Fruit fly (Drosophila melanogaster) whole organism, embryonic: Measurements from ENCODE around the gene Reg-2.

Source experiments
- B-H2 ChIP-seq: fragments of 200-800 bp; sonication (Bioruptor generic); optimal IDR thresholded peaks from 2 replicates; lab custom pipeline; 2018; ENCODE audit warnings: missing biosample characterization, mild to moderate bottlenecking, missing genetic modification characterization
- CG1024 ChIP-seq: fragments of 200-800 bp; sonication (Bioruptor generic); IDR thresholded peaks from 2 replicates; pipeline ENCODE4 v1.3.6; 2022; ENCODE audit warnings: missing biosample characterization, missing genetic modification characterization
- CG10654 ChIP-seq: fragments of 200-800 bp; sonication (Bioruptor generic); optimal IDR thresholded peaks from 2 replicates; lab custom pipeline; 2016; ENCODE audit warnings: missing biosample characterization, missing genetic modification characterization
- CG11723 ChIP-seq: fragments of 200-800 bp; sonication (Bioruptor generic); optimal IDR thresholded peaks from 2 replicates; lab custom pipeline; 2017; ENCODE audit warnings: missing biosample characterization, mild to moderate bottlenecking, missing genetic modification characterization
- CG13775 ChIP-seq: fragments of 200-800 bp; sonication (Bioruptor generic); optimal IDR thresholded peaks from 3 replicates; lab custom pipeline; 2017; ENCODE audit warnings: missing biosample characterization, mild to moderate bottlenecking, missing genetic modification characterization
- CG13894 ChIP-seq: fragments of 200-800 bp; sonication (Bioruptor generic); optimal IDR thresholded peaks from 3 replicates; lab custom pipeline; 2018; ENCODE audit warnings: missing biosample characterization, mild to moderate bottlenecking, missing genetic modification characterization, moderate library complexity
- CG1603 ChIP-seq: fragments of 200-800 bp; sonication (Bioruptor generic); optimal IDR thresholded peaks from 2 replicates; lab custom pipeline; 2019; ENCODE audit warnings: missing biosample characterization, mild to moderate bottlenecking, missing genetic modification characterization, moderate library complexity
- CG16815 ChIP-seq: fragments of 200-800 bp; sonication (Bioruptor generic); optimal IDR thresholded peaks from 3 replicates; lab custom pipeline; 2017; ENCODE audit warnings: missing biosample characterization, mild to moderate bottlenecking, missing genetic modification characterization
- CG2202 ChIP-seq: fragments of 200-800 bp; sonication (Bioruptor generic); optimal IDR thresholded peaks from 2 replicates; lab custom pipeline; 2018; ENCODE audit warnings: missing biosample characterization, mild to moderate bottlenecking, missing genetic modification characterization
- CG2712 ChIP-seq: fragments of 200-800 bp; optimal IDR thresholded peaks from 3 replicates; lab custom pipeline; 2019; ENCODE audit warnings: missing biosample characterization, mild to moderate bottlenecking, missing genetic modification characterization, moderate library complexity
- CG3847 ChIP-seq: fragments of 200-800 bp; sonication (Bioruptor generic); IDR thresholded peaks from 2 replicates; pipeline ENCODE4 v1.3.6; 2022; ENCODE audit warnings: missing biosample characterization, missing genetic modification characterization
- CG4404 ChIP-seq: fragments of 200-800 bp; sonication (Bioruptor generic); IDR thresholded peaks from 2 replicates; pipeline ENCODE4 v1.3.6; 2022; ENCODE audit warnings: missing biosample characterization, missing genetic modification characterization
- CG4820 ChIP-seq: fragments of 200-800 bp; sonication (Bioruptor generic); optimal IDR thresholded peaks from 3 replicates; lab custom pipeline; 2016; ENCODE audit warnings: missing biosample characterization, missing genetic modification characterization
- CG6683 ChIP-seq: fragments of 200-800 bp; sonication (Bioruptor generic); optimal IDR thresholded peaks from 2 replicates; lab custom pipeline; 2017; ENCODE audit warnings: missing biosample characterization, mild to moderate bottlenecking, missing genetic modification characterization, missing genetic modification reagents
- CG7928 ChIP-seq: fragments of 200-800 bp; sonication (Bioruptor generic); optimal IDR thresholded peaks from 2 replicates; lab custom pipeline; 2017; ENCODE audit warnings: missing biosample characterization, mild to moderate bottlenecking, missing genetic modification characterization
- CG8478 ChIP-seq: fragments of >200 bp; optimal IDR thresholded peaks from 2 replicates; lab custom pipeline; 2018
- CG9215 ChIP-seq: fragments of 200-800 bp; sonication (Bioruptor generic); IDR thresholded peaks from 2 replicates; pipeline ENCODE4 v1.3.6; 2022; ENCODE audit warnings: missing biosample characterization, missing genetic modification characterization
- Camta ChIP-seq: fragments of 200-800 bp; sonication (Bioruptor generic); optimal IDR thresholded peaks from 2 replicates; lab custom pipeline; 2016; ENCODE audit warnings: missing biosample characterization, missing genetic modification characterization
- Chrac-16 ChIP-seq: fragments of 200-800 bp; sonication (Bioruptor generic); optimal IDR thresholded peaks from 3 replicates; lab custom pipeline; 2016; ENCODE audit warnings: missing biosample characterization, missing genetic modification characterization
- CrebB ChIP-seq: fragments of 200-800 bp; sonication (Bioruptor generic); optimal IDR thresholded peaks from 3 replicates; lab custom pipeline; 2018; ENCODE audit warnings: missing biosample characterization, mild to moderate bottlenecking, missing genetic modification characterization
- Deaf1 ChIP-seq: fragments of 200-800 bp; optimal IDR thresholded peaks from 3 replicates; lab custom pipeline; 2019; ENCODE audit warnings: missing biosample characterization, mild to moderate bottlenecking, missing genetic modification characterization, moderate library complexity
- E2f2 ChIP-seq: fragments of 200-800 bp; sonication (Bioruptor generic); IDR thresholded peaks from 2 replicates; pipeline ENCODE4 v1.3.6; 2022; ENCODE audit warnings: missing biosample characterization, missing genetic modification characterization
- Ets65A ChIP-seq: fragments of 200-800 bp; sonication (Bioruptor generic); peaks from one replicate; lab custom pipeline; 2016; ENCODE audit warnings: missing biosample characterization, missing genetic modification characterization
- HLH3B ChIP-seq: fragments of 200-800 bp; sonication (Bioruptor generic); IDR thresholded peaks from 2 replicates; pipeline ENCODE4 v1.3.6; 2022; ENCODE audit warnings: missing biosample characterization, missing genetic modification characterization
- HLH4C ChIP-seq: fragments of 200-800 bp; sonication (Bioruptor generic); IDR thresholded peaks from 3 replicates; pipeline ENCODE4 v1.3.6; 2022; ENCODE audit warnings: missing biosample characterization, missing genetic modification characterization; ENCODE audit not compliant: partially characterized antibody
- Kr ChIP-seq: fragments of 200-800 bp; sonication (Bioruptor generic); optimal IDR thresholded peaks from 2 replicates; lab custom pipeline; 2017; ENCODE audit warnings: missing biosample characterization, mild to moderate bottlenecking, missing genetic modification characterization
- Lim3 ChIP-seq: fragments of 200-800 bp; sonication (Bioruptor generic); IDR thresholded peaks from 2 replicates; pipeline ENCODE4 v1.3.6; 2022; ENCODE audit warnings: missing biosample characterization, missing genetic modification characterization
- Neu2 ChIP-seq: fragments of 200-800 bp; sonication (Bioruptor generic); optimal IDR thresholded peaks from 3 replicates; lab custom pipeline; 2016; ENCODE audit warnings: missing biosample characterization, missing genetic modification characterization, borderline replicate concordance
- Nf-YC ChIP-seq: fragments of 200-800 bp; optimal IDR thresholded peaks from 3 replicates; lab custom pipeline; 2019; ENCODE audit warnings: missing biosample characterization, mild to moderate bottlenecking, missing genetic modification characterization, moderate library complexity
- Oli ChIP-seq: fragments of 200-800 bp; sonication (Bioruptor generic); optimal IDR thresholded peaks from 2 replicates; lab custom pipeline; 2018; ENCODE audit warnings: missing biosample characterization, mild to moderate bottlenecking, missing genetic modification characterization, moderate library complexity
- Spps ChIP-seq: fragments of 200-800 bp; sonication (Bioruptor generic); optimal IDR thresholded peaks from 2 replicates; lab custom pipeline; 2018; ENCODE audit warnings: missing biosample characterization, mild to moderate bottlenecking, missing genetic modification characterization
- Tbp ChIP-seq: fragments of >200 bp; optimal IDR thresholded peaks from 2 replicates; lab custom pipeline; 2018; ENCODE audit warnings: missing biosample characterization, missing genetic modification characterization
- Usf ChIP-seq: fragments of 200-800 bp; sonication (Bioruptor generic); optimal IDR thresholded peaks from 2 replicates; lab custom pipeline; 2017; ENCODE audit warnings: missing genotype, missing biosample characterization, missing genetic modification characterization
- bbx ChIP-seq: fragments of 200-800 bp; sonication (Bioruptor generic); IDR thresholded peaks from 2 replicates; pipeline ENCODE4 v1.3.6; 2022; ENCODE audit warnings: missing biosample characterization, missing genetic modification characterization; ENCODE audit not compliant: partially characterized antibody
- bigmax ChIP-seq: fragments of 200-800 bp; sonication (Bioruptor generic); optimal IDR thresholded peaks from 2 replicates; lab custom pipeline; 2018; ENCODE audit warnings: missing biosample characterization, mild to moderate bottlenecking, missing genetic modification characterization
- dm ChIP-seq: fragments of 200-800 bp; sonication (Bioruptor generic); optimal IDR thresholded peaks from 3 replicates; lab custom pipeline; 2016; ENCODE audit warnings: missing biosample characterization, missing genetic modification characterization
- fd96Cb ChIP-seq: fragments of 200-800 bp; sonication (Bioruptor generic); optimal IDR thresholded peaks from 2 replicates; lab custom pipeline; 2018; ENCODE audit warnings: missing biosample characterization, mild to moderate bottlenecking, missing genetic modification characterization, moderate library complexity
- fu2 ChIP-seq: fragments of 200-800 bp; sonication (Bioruptor generic); optimal IDR thresholded peaks from 2 replicates; lab custom pipeline; 2016; ENCODE audit warnings: missing biosample characterization, missing genetic modification characterization
- grn ChIP-seq: fragments of 200-800 bp; sonication (Bioruptor generic); optimal IDR thresholded peaks from 3 replicates; lab custom pipeline; 2017; ENCODE audit warnings: missing biosample characterization, missing genetic modification characterization
- hbn ChIP-seq: fragments of 200-800 bp; sonication (Bioruptor generic); IDR thresholded peaks from 2 replicates; pipeline ENCODE4 v1.3.6; 2022; ENCODE audit warnings: missing biosample characterization, missing genetic modification characterization; ENCODE audit not compliant: partially characterized antibody
- lbe ChIP-seq: fragments of 200-800 bp; sonication (Bioruptor generic); optimal IDR thresholded peaks from 2 replicates; lab custom pipeline; 2016; ENCODE audit warnings: missing biosample characterization, mild to moderate bottlenecking, missing genetic modification characterization
- lola ChIP-seq, 3 experiments: fragments of >200 bp in 2 of 3; fragments of 200-800 bp in 1 of 3; sonication (Bioruptor generic) in 1 of 3; optimal IDR thresholded peaks; 2 replicates each; lab custom pipeline; 2017 to 2019; ENCODE audit warnings: missing biosample characterization in 3 of 3, missing genetic modification characterization in 3 of 3, mild to moderate bottlenecking in 1 of 3, moderate library complexity in 1 of 3
- nerfin-2 ChIP-seq: fragments of 200-800 bp; sonication (Bioruptor generic); IDR thresholded peaks from 2 replicates; pipeline ENCODE4 v1.3.6; 2022; ENCODE audit warnings: missing biosample characterization, missing genetic modification characterization; ENCODE audit not compliant: partially characterized antibody
- peb ChIP-seq: fragments of 200-800 bp; sonication (Bioruptor generic); IDR thresholded peaks from 2 replicates; pipeline ENCODE4 v1.3.6; 2022; ENCODE audit warnings: missing biosample characterization, missing genetic modification characterization
- salm ChIP-seq: fragments of 200-800 bp; sonication (Bioruptor generic); optimal IDR thresholded peaks from 2 replicates; lab custom pipeline; 2018; ENCODE audit warnings: missing biosample characterization, mild to moderate bottlenecking, missing genetic modification characterization
- slbo ChIP-seq: fragments of 200-800 bp; sonication (Bioruptor generic); IDR thresholded peaks from 2 replicates; pipeline ENCODE4 v1.3.6; 2022; ENCODE audit warnings: missing biosample characterization, missing genetic modification characterization
- sqz ChIP-seq: fragments of 200-800 bp; sonication (Bioruptor generic); optimal IDR thresholded peaks from 3 replicates; lab custom pipeline; 2018; ENCODE audit warnings: missing biosample characterization, mild to moderate bottlenecking, missing genetic modification characterization
- ssp ChIP-seq: fragments of 200-800 bp; sonication (Bioruptor generic); IDR thresholded peaks from 2 replicates; pipeline ENCODE4 v1.3.6; 2022; ENCODE audit warnings: missing biosample characterization, missing genetic modification characterization
- sug ChIP-seq: fragments of 200-800 bp; optimal IDR thresholded peaks from 2 replicates; lab custom pipeline; 2019; ENCODE audit warnings: missing biosample characterization, mild to moderate bottlenecking, missing genetic modification characterization, moderate library complexity
- wdn ChIP-seq: fragments of 200-800 bp; sonication (Bioruptor generic); IDR thresholded peaks from 2 replicates; pipeline ENCODE4 v1.3.6; 2022; ENCODE audit warnings: missing biosample characterization, missing genetic modification characterization

The Reg-2 gene

DNA sequence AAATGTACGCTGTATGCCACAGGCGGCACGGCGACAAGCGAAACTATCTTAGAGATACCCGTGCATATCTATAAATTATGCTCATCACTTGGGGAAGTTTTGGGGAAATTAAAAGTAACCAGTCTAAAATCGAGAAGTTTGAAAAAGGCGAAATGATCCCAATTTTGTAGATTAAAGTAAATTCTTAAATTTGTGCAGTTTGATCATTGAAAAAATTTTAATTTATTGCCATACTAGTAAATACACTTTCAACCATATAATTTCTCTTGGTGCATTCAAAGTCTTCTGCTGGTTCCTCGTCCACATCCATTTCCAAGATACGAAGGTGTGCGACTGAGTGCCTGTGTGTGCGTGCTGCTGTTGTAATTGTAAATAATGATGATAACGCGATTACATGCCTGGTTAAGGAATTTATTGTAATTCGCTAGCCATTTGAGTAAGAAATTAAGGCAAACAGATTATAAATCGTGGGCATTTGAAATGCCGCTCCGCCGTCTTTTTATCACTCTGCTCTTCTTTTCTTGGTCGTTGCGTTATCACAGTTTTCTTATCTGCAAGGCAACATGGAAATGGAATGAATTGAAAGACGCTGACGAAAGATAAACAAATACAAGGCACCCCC lies 9.2 kb upstream of the Reg-2 start (continued):
- TF ChIP-seq Deaf1 = peak; percentile 63
- peak; percentile 72 for TF ChIP-seq E2f2
- TF ChIP-seq CrebB (tag; lab: Kevin White, UChicago) = peak; percentile 72
- TF ChIP-seq CG10654 (GFP tag; lab: Kevin White, UChicago) = peak; percentile 85
- TF ChIP-seq HLH3B (GFP tag; lab: Robert Waterston, UW) = peak; percentile 93
- peak; percentile 16 for TF ChIP-seq sug
- no peak for TF ChIP-seq bbx
- TF ChIP-seq peb (GFP tag; lab: Robert Waterston, UW) = peak; percentile 79
- no peak for TF ChIP-seq Tbp (GFP tag; lab: Kevin White, UChicago)
- peak; percentile 67 for TF ChIP-seq CG16815
- TF ChIP-seq CG1603 (tag; lab: Kevin White, UChicago) = peak; percentile 55
- no peak for TF ChIP-seq hbn
- TF ChIP-seq grn (GFP tag; lab: Kevin White, UChicago) = peak; percentile 44
- TF ChIP-seq CG8478 = no peak
- peak; percentile 92 for TF ChIP-seq CG2712 (tag; lab: Kevin White, UChicago)
- peak; percentile 77 for TF ChIP-seq ssp (GFP tag; lab: Robert Waterston, UW)
- TF ChIP-seq salm = peak; percentile 80
- TF ChIP-seq CG6683 (GFP tag; lab: Kevin White, UChicago) = peak; percentile 52
- peak; percentile 95 for TF ChIP-seq Ets65A (GFP tag; lab: Kevin White, UChicago)
- TF ChIP-seq fu2 = peak; percentile 56
- TF ChIP-seq fd96Cb (tag; lab: Kevin White, UChicago) = peak; percentile 92
- peak; percentile 91 for TF ChIP-seq CG4820
- peak; percentile 71 for TF ChIP-seq CG13775 (GFP tag; lab: Kevin White, UChicago)
- TF ChIP-seq sqz (GFP tag; lab: Kevin White, UChicago) = peak; percentile 46
- TF ChIP-seq Oli = peak; percentile 94
- TF ChIP-seq lola (GFP tag; optimal IDR thresholded peaks at IDR 0.05; lab: Kevin White, UChicago) = peak in 1 of 3 experiments; percentile 87
- TF ChIP-seq slbo (GFP tag; lab: Robert Waterston, UW) = peak; percentile 81
- peak; percentile 74 for TF ChIP-seq Lim3 (GFP tag; lab: Robert Waterston, UW)
- TF ChIP-seq Usf (GFP tag; lab: Kevin White, UChicago) = peak; percentile 13
- no peak for TF ChIP-seq nerfin-2 (GFP tag; lab: Robert Waterston, UW)
- peak; percentile 91 for TF ChIP-seq Camta (GFP tag; lab: Kevin White, UChicago)
- TF ChIP-seq HLH4C = no peak
- TF ChIP-seq CG7928 (GFP tag; lab: Kevin White, UChicago) = no peak
- no peak for TF ChIP-seq bigmax
- peak; percentile 13 for TF ChIP-seq Nf-YC (tag; lab: Kevin White, UChicago)
- TF ChIP-seq Spps (tag; lab: Kevin White, UChicago) = peak; percentile 86
- TF ChIP-seq CG1024 (GFP tag; lab: Robert Waterston, UW) = peak; percentile 74
- TF ChIP-seq dm (GFP tag; lab: Kevin White, UChicago) = peak; percentile 57
- peak; percentile 83 for TF ChIP-seq Chrac-16
- TF ChIP-seq CG11723 (GFP tag; lab: Kevin White, UChicago) = peak; percentile 81
- no peak for TF ChIP-seq Neu2 (GFP tag; lab: Kevin White, UChicago)
- TF ChIP-seq CG3847 (GFP tag; lab: Robert Waterston, UW) = peak; percentile 66
- peak; percentile 77 for TF ChIP-seq CG2202 (tag; lab: Kevin White, UChicago)
- peak; percentile 68 for TF ChIP-seq CG9215
- peak; percentile 10 for TF ChIP-seq B-H2 (GFP tag; lab: Kevin White, UChicago)
- no peak for TF ChIP-seq Kr (GFP tag; lab: Kevin White, UChicago)
- TF ChIP-seq CG13894 (tag; lab: Kevin White, UChicago) = no peak
- no peak for TF ChIP-seq lbe (GFP tag; lab: Kevin White, UChicago)
- peak; percentile 74 for TF ChIP-seq CG4404 (GFP tag; lab: Robert Waterston, UW)
- TF ChIP-seq wdn = peak; percentile 51; the same call in 1 of the 2 replicates
